Worm (Caenorhabditis elegans) whole organism, mixed stage, embryonic: Measurements from ENCODE around the gene elo-5.
A peak's percentile ranks its signal among the peaks of the same experiment; 100 is the strongest.

Experiments
- hlh-1 ChIP-seq: fragments of 150-350 bp; optimal IDR thresholded peaks from 2 replicates; lab custom pipeline; 2014; ENCODE audit warnings: missing biosample characterization, missing genetic modification reagents, missing genetic modification characterization
- nhr-2 ChIP-seq: fragments of 150-350 bp; optimal IDR thresholded peaks from 2 replicates; lab custom pipeline; 2014; ENCODE audit warnings: missing biosample characterization, missing genetic modification characterization
- nhr-237 ChIP-seq: fragments of 150-350 bp; optimal IDR thresholded peaks from 2 replicates; lab custom pipeline; 2014; ENCODE audit warnings: missing biosample characterization, missing genetic modification characterization
- snpc-4 ChIP-seq: fragments of 150-350 bp; optimal IDR thresholded peaks from 2 replicates; lab custom pipeline; 2014; ENCODE audit warnings: missing biosample characterization, missing genetic modification characterization
- unc-120 ChIP-seq: sonication (generic microtip); optimal IDR thresholded peaks from 2 replicates; lab custom pipeline; 2017; ENCODE audit warnings: missing genetic modification characterization, missing compliant biosample characterization; ENCODE audit not compliant: poor library complexity, severe bottlenecking
- unc-62 ChIP-seq: fragments of 150-350 bp; optimal IDR thresholded peaks from 2 replicates; lab custom pipeline; 2014; ENCODE audit warnings: missing biosample characterization, missing genetic modification reagents, missing genetic modification characterization
- ztf-11 ChIP-seq: fragments of 150-350 bp; optimal IDR thresholded peaks from 2 replicates; lab custom pipeline; 2014; ENCODE audit warnings: missing biosample characterization, missing genetic modification characterization

- TF ChIP-seq snpc-4 (tag; lab: Kevin White, UChicago) (no peak), hlh-1 (no peak), unc-62 (GFP tag; lab: Kevin White, UChicago) (no peak), nhr-2 (no peak), unc-120 (no peak), nhr-237 (peak; percentile 4), ztf-11 (no peak)
Observed at ce11 chrIV:5364135-5364609, 12.7 kb downstream of the elo-5 start, which contains the start of the genes hda-6 and F41H10.4.
